In genomic region chrX:7299399-7300355, dm6 we compare ENCODE assay signal across 1 fruit fly cellular context.
TF ChIP-seq lines count a peak whose summit lies in the region.

No protein-coding gene starts in this region.

TF ChIP-seq in whole organism, embryonic, 481 proteins besides CTCF, POLR2A, EP300 and RAD21 (continued from another document):
- TF ChIP-seq CG15514 (GFP tag; optimal IDR thresholded peaks at IDR 0.05; lab: Kevin White, UChicago) = peak; percentile 2
- peak; percentile 5 for TF ChIP-seq CG30431 (GFP tag; optimal IDR thresholded peaks at IDR 0.05; lab: Kevin White, UChicago)
- TF ChIP-seq CG10959 (GFP tag; IDR thresholded peaks at IDR 0.05; lab: Robert Waterston, UW) = no peak
- no peak for TF ChIP-seq gro (GFP tag; optimal IDR thresholded peaks at IDR 0.05; lab: Kevin White, UChicago)
- TF ChIP-seq gt (GFP tag; IDR thresholded peaks at IDR 0.05; lab: Robert Waterston, UW) = no peak
- no peak for TF ChIP-seq pnt (GFP tag; optimal IDR thresholded peaks at IDR 0.05; lab: Kevin White, UChicago)
- peak; percentile 38 for TF ChIP-seq bcd (GFP tag; optimal IDR thresholded peaks at IDR 0.05; lab: Kevin White, UChicago)
- no peak for TF ChIP-seq CG2199 (GFP tag; IDR thresholded peaks at IDR 0.05; lab: Robert Waterston, UW)
- peak; percentile 16 for TF ChIP-seq Atf-2 (GFP tag; optimal IDR thresholded peaks at IDR 0.05; lab: Kevin White, UChicago)
- no peak for TF ChIP-seq hkb (optimal IDR thresholded peaks at IDR 0.05; lab: Kevin White, UChicago)
- TF ChIP-seq hkb (GFP tag; IDR thresholded peaks at IDR 0.05; lab: Robert Waterston, UW) = no peak; the same call in 1 of the 2 replicates
- TF ChIP-seq Hey (tag; optimal IDR thresholded peaks at IDR 0.05; lab: Kevin White, UChicago) = no peak
- TF ChIP-seq Trl (optimal IDR thresholded peaks at IDR 0.05; lab: Kevin White, UChicago) = peak; percentile 70 to 93
- no peak for TF ChIP-seq Trl (GFP tag; optimal IDR thresholded peaks at IDR 0.05; lab: Kevin White, UChicago)
- no peak for TF ChIP-seq CG12942 (GFP tag; optimal IDR thresholded peaks at IDR 0.05; lab: Kevin White, UChicago)
- no peak for TF ChIP-seq CG3995 (GFP tag; optimal IDR thresholded peaks at IDR 0.05; lab: Kevin White, UChicago)
- no peak for TF ChIP-seq crp (GFP tag; optimal IDR thresholded peaks at IDR 0.05; lab: Kevin White, UChicago)
- peak; percentile 2 for TF ChIP-seq Myb (GFP tag; optimal IDR thresholded peaks at IDR 0.05; lab: Kevin White, UChicago)
- TF ChIP-seq CG9876 (GFP tag; optimal IDR thresholded peaks at IDR 0.05; lab: Kevin White, UChicago) = no peak
- TF ChIP-seq btn (GFP tag; optimal IDR thresholded peaks at IDR 0.05; lab: Kevin White, UChicago) = no peak
- TF ChIP-seq Six4 (GFP tag; optimal IDR thresholded peaks at IDR 0.05; lab: Kevin White, UChicago) = no peak
- TF ChIP-seq Sox100B (GFP tag; optimal IDR thresholded peaks at IDR 0.05; lab: Kevin White, UChicago) = peak; percentile 51
- peak; percentile 53; the same call in 2 of the 3 replicates for TF ChIP-seq CG11093 (GFP tag; IDR thresholded peaks at IDR 0.05; lab: Robert Waterston, UW)
- TF ChIP-seq Kr (GFP tag; optimal IDR thresholded peaks at IDR 0.05; lab: Kevin White, UChicago) = no peak
- TF ChIP-seq caup (GFP tag; optimal IDR thresholded peaks at IDR 0.05; lab: Kevin White, UChicago; ENCODE audit: severe bottlenecking) = peak; percentile 1
- TF ChIP-seq kni (GFP tag; optimal IDR thresholded peaks at IDR 0.05; lab: Kevin White, UChicago) = peak; percentile 91
- no peak for TF ChIP-seq Max (GFP tag; optimal IDR thresholded peaks at IDR 0.05; lab: Kevin White, UChicago)
- TF ChIP-seq Mad (GFP tag; optimal IDR thresholded peaks at IDR 0.05; lab: Kevin White, UChicago) = peak; percentile 2
- TF ChIP-seq sd (tag; optimal IDR thresholded peaks at IDR 0.05; lab: Kevin White, UChicago) = peak; percentile 83
- no peak for TF ChIP-seq psq (GFP tag; optimal IDR thresholded peaks at IDR 0.05; lab: Kevin White, UChicago)
- TF ChIP-seq CG17802 (tag; optimal IDR thresholded peaks at IDR 0.05; lab: Kevin White, UChicago) = no peak
- TF ChIP-seq fd102C (GFP tag; optimal IDR thresholded peaks at IDR 0.05; lab: Kevin White, UChicago) = no peak
- TF ChIP-seq Aef1 (GFP tag; IDR thresholded peaks at IDR 0.05; lab: Robert Waterston, UW) = peak; percentile 23; the same call in 2 of the 3 replicates
- no peak for TF ChIP-seq fd64A (GFP tag; optimal IDR thresholded peaks at IDR 0.05; lab: Kevin White, UChicago)
- TF ChIP-seq Sry-δ (GFP tag; optimal IDR thresholded peaks at IDR 0.05; lab: Kevin White, UChicago) = no peak
- no peak for TF ChIP-seq Gsc (GFP tag; IDR thresholded peaks at IDR 0.05; lab: Robert Waterston, UW)
- peak; percentile 26 for TF ChIP-seq CG8388 (GFP tag; optimal IDR thresholded peaks at IDR 0.05; lab: Kevin White, UChicago)
- peak; percentile 7 to 79 for TF ChIP-seq Pdp1 (GFP tag; optimal IDR thresholded peaks at IDR 0.05; lab: Kevin White, UChicago)
- TF ChIP-seq CG4707 (GFP tag; optimal IDR thresholded peaks at IDR 0.05; lab: Kevin White, UChicago) = no peak
- TF ChIP-seq CG32767 (GFP tag; IDR thresholded peaks at IDR 0.05; lab: Robert Waterston, UW) = no peak
- no peak for TF ChIP-seq emc (GFP tag; optimal IDR thresholded peaks at IDR 0.05; lab: Kevin White, UChicago)
- peak in 1 of 2 experiments; percentile 19 for TF ChIP-seq Eip74EF (GFP tag; optimal IDR thresholded peaks at IDR 0.05; lab: Kevin White, UChicago)
- TF ChIP-seq org-1 (GFP tag; optimal IDR thresholded peaks at IDR 0.05; lab: Kevin White, UChicago) = peak; percentile 37
- TF ChIP-seq Atf3 (GFP tag; optimal IDR thresholded peaks at IDR 0.05; lab: Kevin White, UChicago) = no peak
- no peak for TF ChIP-seq CG7963 (GFP tag; IDR thresholded peaks at IDR 0.05; lab: Robert Waterston, UW; ENCODE audit: partially characterized antibody)
- TF ChIP-seq CG14710 (tag; optimal IDR thresholded peaks at IDR 0.05; lab: Kevin White, UChicago) = no peak
- no peak for TF ChIP-seq CG8478 (optimal IDR thresholded peaks at IDR 0.05; lab: Kevin White, UChicago)
- TF ChIP-seq unpg (GFP tag; optimal IDR thresholded peaks at IDR 0.05; lab: Kevin White, UChicago) = peak; percentile 44
- 0 out of 2 replicates have a peak, but pooled peaks have one; percentile 15 for TF ChIP-seq amos (GFP tag; IDR thresholded peaks at IDR 0.05; lab: Robert Waterston, UW; ENCODE audit: partially characterized antibody)
- TF ChIP-seq CG42726 (GFP tag; IDR thresholded peaks at IDR 0.05; lab: Robert Waterston, UW; ENCODE audit: partially characterized antibody) = no peak
- no peak for TF ChIP-seq CG2875 (GFP tag; optimal IDR thresholded peaks at IDR 0.05; lab: Kevin White, UChicago)
- no peak for TF ChIP-seq CG13775 (GFP tag; optimal IDR thresholded peaks at IDR 0.05; lab: Kevin White, UChicago)
- TF ChIP-seq B-H1 (GFP tag; IDR thresholded peaks at IDR 0.05; lab: Robert Waterston, UW) = no peak
- no peak for TF ChIP-seq CG3838 (GFP tag; optimal IDR thresholded peaks at IDR 0.05; lab: Kevin White, UChicago)
- no peak for TF ChIP-seq Hr78 (GFP tag; optimal IDR thresholded peaks at IDR 0.05; lab: Kevin White, UChicago)
- peak; percentile 32 for TF ChIP-seq CG10431 (GFP tag; optimal IDR thresholded peaks at IDR 0.05; lab: Kevin White, UChicago)
- no peak for TF ChIP-seq Dfd (GFP tag; optimal IDR thresholded peaks at IDR 0.05; lab: Kevin White, UChicago)
- TF ChIP-seq CG2712 (tag; optimal IDR thresholded peaks at IDR 0.05; lab: Kevin White, UChicago) = peak; percentile 54
- peak; percentile 47 for TF ChIP-seq scrt (GFP tag; optimal IDR thresholded peaks at IDR 0.05; lab: Kevin White, UChicago)
- TF ChIP-seq CG10366 (GFP tag; IDR thresholded peaks at IDR 0.05; lab: Robert Waterston, UW) = peak; percentile 29; the same call in 1 of the 2 replicates
- TF ChIP-seq CG17361 (GFP tag; IDR thresholded peaks at IDR 0.05; lab: Robert Waterston, UW) = peak; percentile 47; the same call in 2 of the 3 replicates
- 0 out of 3 replicates have a peak, but pooled peaks have one; percentile 19 for TF ChIP-seq croc (GFP tag; conservative IDR thresholded peaks at IDR 0.05; lab: Robert Waterston, UW)
- peak; percentile 94 for TF ChIP-seq grau (tag; optimal IDR thresholded peaks at IDR 0.05; lab: Kevin White, UChicago)
- peak; percentile 37 for TF ChIP-seq CG12659 (GFP tag; optimal IDR thresholded peaks at IDR 0.05; lab: Kevin White, UChicago)
- 0 out of 3 replicates have a peak, but pooled peaks have one; percentile 24 for TF ChIP-seq otp (GFP tag; IDR thresholded peaks at IDR 0.05; lab: Robert Waterston, UW)
- TF ChIP-seq luna (GFP tag; optimal IDR thresholded peaks at IDR 0.05; lab: Kevin White, UChicago) = no peak
- TF ChIP-seq rib (GFP tag; IDR thresholded peaks at IDR 0.05; lab: Robert Waterston, UW) = no peak
- TF ChIP-seq dpn (GFP tag; optimal IDR thresholded peaks at IDR 0.05; lab: Kevin White, UChicago) = peak; percentile 27 to 33
- no peak for TF ChIP-seq her (GFP tag; optimal IDR thresholded peaks at IDR 0.05; lab: Kevin White, UChicago)
- TF ChIP-seq CG10979 (tag; optimal IDR thresholded peaks at IDR 0.05; lab: Kevin White, UChicago) = peak; percentile 42
- peak; percentile 60; the same call in 1 of the 3 replicates for TF ChIP-seq CG11695 (GFP tag; IDR thresholded peaks at IDR 0.05; lab: Robert Waterston, UW)
- no peak for TF ChIP-seq CG9215 (GFP tag; IDR thresholded peaks at IDR 0.05; lab: Robert Waterston, UW)
- peak; percentile 21 for TF ChIP-seq CG8944 (GFP tag; optimal IDR thresholded peaks at IDR 0.05; lab: Kevin White, UChicago)
- TF ChIP-seq CG30020 (tag; optimal IDR thresholded peaks at IDR 0.05; lab: Kevin White, UChicago) = no peak
- TF ChIP-seq Dek (tag; optimal IDR thresholded peaks at IDR 0.05; lab: Kevin White, UChicago) = peak; percentile 31
- peak; percentile 12 for TF ChIP-seq Ets65A (GFP tag; lab: Kevin White, UChicago)
- TF ChIP-seq pita (GFP tag; optimal IDR thresholded peaks at IDR 0.05; lab: Kevin White, UChicago) = no peak
- no peak for TF ChIP-seq tna (GFP tag; IDR thresholded peaks at IDR 0.05; lab: Robert Waterston, UW; ENCODE audit: partially characterized antibody)
- no peak for TF ChIP-seq CG33557 (GFP tag; optimal IDR thresholded peaks at IDR 0.05; lab: Kevin White, UChicago)
- TF ChIP-seq tgo (GFP tag; IDR thresholded peaks at IDR 0.05; lab: Robert Waterston, UW) = peak; percentile 36; the same call in 1 of the 3 replicates
- TF ChIP-seq Meics (GFP tag; optimal IDR thresholded peaks at IDR 0.05; lab: Kevin White, UChicago) = peak; percentile 59
- TF ChIP-seq CG18262 (tag; optimal IDR thresholded peaks at IDR 0.05; lab: Kevin White, UChicago) = peak; percentile 61
- TF ChIP-seq p53 (GFP tag; optimal IDR thresholded peaks at IDR 0.05; lab: Kevin White, UChicago) = no peak
- peak; percentile 18 for TF ChIP-seq cwo (GFP tag; optimal IDR thresholded peaks at IDR 0.05; lab: Kevin White, UChicago)
- no peak for TF ChIP-seq CG18476 (GFP tag; optimal IDR thresholded peaks at IDR 0.05; lab: Kevin White, UChicago)
- no peak for TF ChIP-seq MBD-R2 (GFP tag; IDR thresholded peaks at IDR 0.05; lab: Robert Waterston, UW)
- no peak for TF ChIP-seq CG4617 (GFP tag; optimal IDR thresholded peaks at IDR 0.05; lab: Kevin White, UChicago; ENCODE audit: borderline replicate concordance)
- TF ChIP-seq lilli (GFP tag; optimal IDR thresholded peaks at IDR 0.05; lab: Kevin White, UChicago) = peak; percentile 41
- no peak; the same call in 1 of the 2 replicates for TF ChIP-seq Bgb (GFP tag; IDR thresholded peaks at IDR 0.05; lab: Robert Waterston, UW; ENCODE audit: partially characterized antibody)
- TF ChIP-seq Nf-YC (tag; optimal IDR thresholded peaks at IDR 0.05; lab: Kevin White, UChicago) = peak; percentile 22
- no peak for TF ChIP-seq Fer2 (tag; optimal IDR thresholded peaks at IDR 0.05; lab: Kevin White, UChicago)
- peak; percentile 21 for TF ChIP-seq CG9727 (GFP tag; optimal IDR thresholded peaks at IDR 0.05; lab: Kevin White, UChicago)
- peak; percentile 43 for TF ChIP-seq NfI (GFP tag; optimal IDR thresholded peaks at IDR 0.05; lab: Kevin White, UChicago)
- peak; percentile 66 for TF ChIP-seq CG11504 (tag; optimal IDR thresholded peaks at IDR 0.05; lab: Kevin White, UChicago)
- no peak for TF ChIP-seq wek (GFP tag; optimal IDR thresholded peaks at IDR 0.05; lab: Kevin White, UChicago)
- no peak for TF ChIP-seq CG6683 (GFP tag; optimal IDR thresholded peaks at IDR 0.05; lab: Kevin White, UChicago)
- TF ChIP-seq Sry-β (GFP tag; optimal IDR thresholded peaks at IDR 0.05; lab: Kevin White, UChicago) = no peak
- no peak for TF ChIP-seq CG14050 (GFP tag; IDR thresholded peaks at IDR 0.05; lab: Robert Waterston, UW)
- no peak for TF ChIP-seq Elba2 (GFP tag; optimal IDR thresholded peaks at IDR 0.05; lab: Kevin White, UChicago)
- no peak for TF ChIP-seq CG11247 (GFP tag; IDR thresholded peaks at IDR 0.05; lab: Robert Waterston, UW)
- TF ChIP-seq eve (GFP tag; optimal IDR thresholded peaks at IDR 0.05; lab: Kevin White, UChicago) = no peak
- TF ChIP-seq CG12071 (GFP tag; optimal IDR thresholded peaks at IDR 0.05; lab: Kevin White, UChicago) = no peak
- peak; percentile 99 for TF ChIP-seq crol (GFP tag; IDR thresholded peaks at IDR 0.05; lab: Robert Waterston, UW)
- peak; percentile 30; the same call in 1 of the 2 replicates for TF ChIP-seq sna (GFP tag; IDR thresholded peaks at IDR 0.05; lab: Robert Waterston, UW; ENCODE audit: partially characterized antibody)
- peak; percentile 34; the same call in 1 of the 2 replicates for TF ChIP-seq Atf6 (GFP tag; IDR thresholded peaks at IDR 0.05; lab: Robert Waterston, UW)
- TF ChIP-seq dm (GFP tag; optimal IDR thresholded peaks at IDR 0.05; lab: Kevin White, UChicago) = no peak
- peak; percentile 24 for TF ChIP-seq chn (GFP tag; optimal IDR thresholded peaks at IDR 0.05; lab: Kevin White, UChicago)
- peak; percentile 35 for TF ChIP-seq mirr (GFP tag; optimal IDR thresholded peaks at IDR 0.05; lab: Kevin White, UChicago)
